Worm (Caenorhabditis elegans) whole organism, L3 larva: ENCODE data around the gene scl-19.

Experiments
- R02D3.7 ChIP-seq: fragments of 150-350 bp; optimal IDR thresholded peaks from 2 replicates; lab custom pipeline; 2014; ENCODE audit warnings: missing biosample characterization, missing genetic modification characterization
- ZK546.5 ChIP-seq: sonication (generic microtip); optimal IDR thresholded peaks from 2 replicates; lab custom pipeline; 2017; ENCODE audit warnings: missing biosample characterization, missing genetic modification characterization
- ama-1 ChIP-seq: fragments of 150-350 bp; optimal IDR thresholded peaks from 2 replicates; lab custom pipeline; 2018
- ceh-82 ChIP-seq: fragments of 150-350 bp; optimal IDR thresholded peaks from 2 replicates; lab custom pipeline; 2014; ENCODE audit warnings: missing biosample characterization, missing genetic modification characterization
- elt-2 ChIP-seq: sonication (generic microtip); optimal IDR thresholded peaks from 2 replicates; lab custom pipeline; 2016; ENCODE audit warnings: missing genetic modification reagents, mild to moderate bottlenecking, missing genetic modification characterization, missing compliant biosample characterization
- elt-3 ChIP-seq, 3 experiments: fragments of 150-350 bp in 1 of 3; sonication (generic microtip) in 2 of 3; optimal IDR thresholded peaks; 2 replicates in 2 of 3; 4 replicates in 1 of 3; lab custom pipeline; 2014 to 2017; ENCODE audit warnings: missing biosample characterization in 3 of 3, missing genetic modification characterization in 3 of 3
- nhr-67 ChIP-seq: fragments of 150-350 bp; optimal IDR thresholded peaks from 2 replicates; lab custom pipeline; 2014; ENCODE audit warnings: missing biosample characterization, missing genetic modification characterization
- ztf-11 ChIP-seq: fragments of 150-350 bp; optimal IDR thresholded peaks from 2 replicates; lab custom pipeline; 2014; ENCODE audit warnings: missing biosample characterization, missing genetic modification characterization

ce11 chrV:18721873-18722272, 9.9 kb upstream of the scl-19 start:
- TF ChIP-seq R02D3.7 (tag; lab: Kevin White, UChicago) (no peak), elt-3 (tag; optimal IDR thresholded peaks at IDR 0.05; lab: Kevin White, UChicago) (no peak), nhr-67 (tag; lab: Kevin White, UChicago) (no peak), ama-1 (lab: Kevin White, UChicago) (no peak), ceh-82 (tag; lab: Kevin White, UChicago) (no peak), ZK546.5 (no peak), ztf-11 (tag; lab: Kevin White, UChicago) (no peak), elt-2 (tag; lab: Kevin White, UChicago) (no peak)
